Worm (Caenorhabditis elegans) whole organism, L3 larva: ENCODE measurements around the gene ran-1.

Source experiments
- R02D3.7 ChIP-seq: fragments of 150-350 bp; optimal IDR thresholded peaks from 2 replicates; lab custom pipeline; 2014; ENCODE audit warnings: missing biosample characterization, missing genetic modification characterization
- ZK546.5 ChIP-seq: sonication (generic microtip); optimal IDR thresholded peaks from 2 replicates; lab custom pipeline; 2017; ENCODE audit warnings: missing biosample characterization, missing genetic modification characterization
- aly-2 ChIP-seq: fragments of 150-350 bp; optimal IDR thresholded peaks from 2 replicates; lab custom pipeline; 2014; ENCODE audit warnings: missing biosample characterization, missing genetic modification characterization
- ama-1 ChIP-seq: fragments of 150-350 bp; optimal IDR thresholded peaks from 2 replicates; lab custom pipeline; 2018
- ceh-16 ChIP-seq: sonication (generic microtip); optimal IDR thresholded peaks from 2 replicates; lab custom pipeline; 2017; ENCODE audit warnings: missing biosample characterization, missing genetic modification characterization
- ceh-28 ChIP-seq: fragments of 150-350 bp; optimal IDR thresholded peaks from 2 replicates; lab custom pipeline; 2014; ENCODE audit warnings: missing biosample characterization, missing genetic modification reagents, missing genetic modification characterization
- ceh-82 ChIP-seq: fragments of 150-350 bp; optimal IDR thresholded peaks from 2 replicates; lab custom pipeline; 2014; ENCODE audit warnings: missing biosample characterization, missing genetic modification characterization
- ceh-9 ChIP-seq: sonication (generic microtip); optimal IDR thresholded peaks from 2 replicates; lab custom pipeline; 2018; ENCODE audit warnings: missing biosample characterization, missing genetic modification characterization
- daf-12 ChIP-seq: fragments of 150-350 bp; optimal IDR thresholded peaks from 2 replicates; lab custom pipeline; 2014; ENCODE audit warnings: missing biosample characterization, missing genetic modification reagents, missing genetic modification characterization
- egl-27 ChIP-seq: sonication (generic microtip); optimal IDR thresholded peaks from 4 replicates; lab custom pipeline; 2017; ENCODE audit warnings: missing biosample characterization, missing genetic modification reagents, missing genetic modification characterization
- egl-5 ChIP-seq: fragments of 150-350 bp; optimal IDR thresholded peaks from 2 replicates; lab custom pipeline; 2017; ENCODE audit warnings: missing biosample characterization, missing genetic modification reagents, missing genetic modification characterization, inconsistent platforms
- elt-1 ChIP-seq: fragments of 150-350 bp; optimal IDR thresholded peaks from 2 replicates; lab custom pipeline; 2014; ENCODE audit warnings: missing biosample characterization, missing genetic modification characterization
- elt-2 ChIP-seq: sonication (generic microtip); optimal IDR thresholded peaks from 2 replicates; lab custom pipeline; 2016; ENCODE audit warnings: missing genetic modification reagents, mild to moderate bottlenecking, missing genetic modification characterization, missing compliant biosample characterization
- fkh-10 ChIP-seq: sonication (generic microtip); optimal IDR thresholded peaks from 2 replicates; lab custom pipeline; 2017; ENCODE audit warnings: missing biosample characterization, missing genetic modification reagents, missing genetic modification characterization
- fkh-2 ChIP-seq: fragments of 150-350 bp; optimal IDR thresholded peaks from 2 replicates; lab custom pipeline; 2014; ENCODE audit warnings: missing biosample characterization, missing genetic modification reagents, missing genetic modification characterization
- fos-1 ChIP-seq: fragments of 150-350 bp; optimal IDR thresholded peaks from 2 replicates; lab custom pipeline; 2014; ENCODE audit warnings: missing biosample characterization, missing genetic modification characterization
- hmg-11 ChIP-seq: sonication (generic microtip); optimal IDR thresholded peaks from 2 replicates; lab custom pipeline; 2016; ENCODE audit warnings: missing genetic modification characterization, missing compliant biosample characterization
- jun-1 ChIP-seq: fragments of 150-350 bp; optimal IDR thresholded peaks from 2 replicates; lab custom pipeline; 2014; ENCODE audit warnings: missing biosample characterization, missing genetic modification reagents, missing genetic modification characterization
- lin-15B ChIP-seq: fragments of 150-350 bp; optimal IDR thresholded peaks from 2 replicates; lab custom pipeline; 2014; ENCODE audit warnings: missing biosample characterization, missing genetic modification characterization
- lin-39 ChIP-seq: fragments of 150-350 bp; optimal IDR thresholded peaks from 2 replicates; lab custom pipeline; 2018; ENCODE audit warnings: missing biosample characterization, missing genetic modification reagents, missing genetic modification characterization
- lsy-12 ChIP-seq: sonication (generic microtip); optimal IDR thresholded peaks from 2 replicates; lab custom pipeline; 2016; ENCODE audit warnings: mild to moderate bottlenecking, missing genetic modification characterization, missing compliant biosample characterization
- mdl-1 ChIP-seq: fragments of 150-350 bp; optimal IDR thresholded peaks from 2 replicates; lab custom pipeline; 2014; ENCODE audit warnings: missing biosample characterization, missing genetic modification characterization
- mml-1 ChIP-seq: fragments of 150-350 bp; sonication (generic microtip); optimal IDR thresholded peaks from 3 replicates; lab custom pipeline; 2014; ENCODE audit warnings: missing biosample characterization, missing genetic modification characterization
- nhr-12 ChIP-seq: fragments of 150-350 bp; optimal IDR thresholded peaks from 2 replicates; lab custom pipeline; 2014; ENCODE audit warnings: missing biosample characterization, missing genetic modification characterization
- nhr-23 ChIP-seq: fragments of 150-350 bp; optimal IDR thresholded peaks from 2 replicates; lab custom pipeline; 2014; ENCODE audit warnings: missing biosample characterization, missing genetic modification reagents, missing genetic modification characterization
- nhr-237 ChIP-seq: fragments of 150-350 bp; optimal IDR thresholded peaks from 2 replicates; lab custom pipeline; 2014; ENCODE audit warnings: missing biosample characterization, missing genetic modification characterization
- nhr-25 ChIP-seq: sonication (generic microtip); optimal IDR thresholded peaks from 2 replicates; lab custom pipeline; 2017; ENCODE audit warnings: missing biosample characterization, missing genetic modification characterization
- nhr-28 ChIP-seq: fragments of 150-350 bp; optimal IDR thresholded peaks from 2 replicates; lab custom pipeline; 2014; ENCODE audit warnings: missing biosample characterization, missing genetic modification characterization
- nhr-43 ChIP-seq: sonication (generic microtip); optimal IDR thresholded peaks from 2 replicates; lab custom pipeline; 2016; ENCODE audit warnings: mild to moderate bottlenecking, missing genetic modification characterization, missing compliant biosample characterization; ENCODE audit not compliant: poor library complexity, severe bottlenecking
- nhr-67 ChIP-seq: fragments of 150-350 bp; optimal IDR thresholded peaks from 2 replicates; lab custom pipeline; 2014; ENCODE audit warnings: missing biosample characterization, missing genetic modification characterization
- nhr-76 ChIP-seq: fragments of 150-350 bp; sonication (generic microtip); optimal IDR thresholded peaks from 5 replicates; lab custom pipeline; 2014; ENCODE audit warnings: missing biosample characterization, missing genetic modification characterization
- nhr-77 ChIP-seq: fragments of 150-350 bp; optimal IDR thresholded peaks from 2 replicates; lab custom pipeline; 2014; ENCODE audit warnings: missing biosample characterization, missing genetic modification characterization
- pha-4 ChIP-seq: fragments of 150-350 bp; optimal IDR thresholded peaks from 2 replicates; lab custom pipeline; 2014; ENCODE audit warnings: missing biosample characterization, missing genetic modification reagents, missing genetic modification characterization
- pqm-1 ChIP-seq: fragments of 150-350 bp; optimal IDR thresholded peaks from 2 replicates; lab custom pipeline; 2017; ENCODE audit warnings: missing biosample characterization, missing genetic modification characterization, inconsistent platforms
- sea-2 ChIP-seq: fragments of 150-350 bp; sonication (generic microtip); optimal IDR thresholded peaks from 4 replicates; lab custom pipeline; 2014; ENCODE audit warnings: missing biosample characterization, missing genetic modification reagents, missing genetic modification characterization
- skn-1 ChIP-seq: fragments of 150-350 bp; optimal IDR thresholded peaks from 2 replicates; lab custom pipeline; 2014; ENCODE audit warnings: missing biosample characterization, missing genetic modification characterization
- snpc-4 ChIP-seq: fragments of 150-350 bp; optimal IDR thresholded peaks from 2 replicates; lab custom pipeline; 2014; ENCODE audit warnings: missing biosample characterization, missing genetic modification characterization
- tbx-2 ChIP-seq: sonication (generic microtip); optimal IDR thresholded peaks from 2 replicates; lab custom pipeline; 2016; ENCODE audit warnings: mild to moderate bottlenecking, missing genetic modification characterization, missing compliant biosample characterization
- unc-39 ChIP-seq: sonication (generic microtip); optimal IDR thresholded peaks from 4 replicates; lab custom pipeline; 2017; ENCODE audit warnings: missing biosample characterization, missing genetic modification characterization
- unc-62 ChIP-seq: fragments of 150-350 bp; sonication (generic microtip); optimal IDR thresholded peaks from 4 replicates; lab custom pipeline; 2014; ENCODE audit warnings: missing biosample characterization, missing genetic modification reagents, missing genetic modification characterization
- zag-1 ChIP-seq: fragments of 150-350 bp; optimal IDR thresholded peaks from 2 replicates; lab custom pipeline; 2014; ENCODE audit warnings: missing biosample characterization, missing genetic modification characterization
- ztf-11 ChIP-seq: fragments of 150-350 bp; optimal IDR thresholded peaks from 2 replicates; lab custom pipeline; 2014; ENCODE audit warnings: missing biosample characterization, missing genetic modification characterization
- ztf-4 ChIP-seq: fragments of 150-350 bp; optimal IDR thresholded peaks from 2 replicates; lab custom pipeline; 2014; ENCODE audit warnings: missing biosample characterization, missing genetic modification characterization

ran-1 gene

ce11 chrIII:10709676-10710075 is 37.9 kb downstream of the ran-1 start:
- TF ChIP-seq fkh-10 (GFP tag; lab: Kevin White, UChicago) (no peak), ztf-4 (no peak), fos-1 (tag; lab: Kevin White, UChicago) (no peak), nhr-12 (tag; lab: Kevin White, UChicago) (no peak), nhr-23 (tag; lab: Kevin White, UChicago) (no peak), nhr-76 (tag; lab: Kevin White, UChicago) (no peak), nhr-237 (tag; lab: Kevin White, UChicago) (no peak), unc-39 (no peak), zag-1 (tag; lab: Kevin White, UChicago) (no peak), ama-1 (lab: Kevin White, UChicago) (no peak), egl-5 (tag; lab: Kevin White, UChicago) (no peak), elt-2 (tag; lab: Kevin White, UChicago) (no peak), nhr-28 (tag; lab: Kevin White, UChicago) (no peak), pha-4 (no peak)

- TF ChIP-seq R02D3.7 (no peak), nhr-25 (tag; lab: Kevin White, UChicago) (no peak), ceh-9 (tag; lab: Kevin White, UChicago) (no peak), fkh-10 (GFP tag; lab: Kevin White, UChicago) (no peak), pha-4 (no peak), egl-27 (tag; lab: Kevin White, UChicago) (no peak), aly-2 (tag; lab: Kevin White, UChicago) (no peak), hmg-11 (no peak), ZK546.5 (tag; lab: Kevin White, UChicago) (no peak), ceh-28 (no peak), elt-1 (no peak), tbx-2 (tag; lab: Kevin White, UChicago) (no peak), elt-2 (tag; lab: Kevin White, UChicago) (no peak), ztf-11 (no peak), nhr-76 (tag; lab: Kevin White, UChicago) (no peak), lsy-12 (tag; lab: Kevin White, UChicago) (no peak), nhr-67 (tag; lab: Kevin White, UChicago) (no peak)
Measured at ce11 chrIII:10708484-10708883, 39.0 kb downstream of the ran-1 start.

- no peak for TF ChIP-seq nhr-28 (tag; lab: Kevin White, UChicago)
- TF ChIP-seq hmg-11, result no peak
- TF ChIP-seq nhr-43 (tag; lab: Kevin White, UChicago), result no peak
- TF ChIP-seq ceh-28, result no peak
- no peak for TF ChIP-seq ceh-16 (tag; lab: Kevin White, UChicago)
- TF ChIP-seq nhr-12 (tag; lab: Kevin White, UChicago), result no peak
- no peak for TF ChIP-seq nhr-237 (tag; lab: Kevin White, UChicago)
- TF ChIP-seq nhr-23 (tag; lab: Kevin White, UChicago), result no peak
- TF ChIP-seq sea-2, result no peak
- TF ChIP-seq mml-1, result no peak
- no peak for TF ChIP-seq nhr-25 (tag; lab: Kevin White, UChicago)
- no peak for TF ChIP-seq zag-1 (tag; lab: Kevin White, UChicago)
- TF ChIP-seq ama-1 (lab: Kevin White, UChicago), result no peak
- TF ChIP-seq elt-1, result no peak
- no peak for TF ChIP-seq lin-39 (tag; lab: Kevin White, UChicago)
- TF ChIP-seq mdl-1, result no peak
- TF ChIP-seq jun-1, result no peak
Measured at ce11 chrIII:10707461-10707860, 40.1 kb downstream of the ran-1 start, which contains the start of gene mrpl-12. Gene mrpl-12, plus strand, starts transcription at chrIII:10707761.

ce11 chrIII:10706972-10707438 is 40.5 kb downstream of the ran-1 start, which contains the start of the genes Y39A1A.21 and Y39A1A.22:
Gene Y39A1A.21, minus strand, starts transcription at chrIII:10707022.
Gene Y39A1A.22, minus strand, starts transcription at chrIII:10707028.
- TF ChIP-seq nhr-76 (tag; lab: Kevin White, UChicago) (no peak), mdl-1 (no peak), tbx-2 (tag; lab: Kevin White, UChicago) (peak; percentile 76), jun-1 (peak; percentile 55), pha-4 (peak; percentile 81), ama-1 (lab: Kevin White, UChicago) (no peak), ceh-16 (tag; lab: Kevin White, UChicago) (no peak), lin-15B (tag; lab: Kevin White, UChicago) (peak; percentile 83), skn-1 (tag; lab: Kevin White, UChicago) (peak; percentile 59), egl-5 (tag; lab: Kevin White, UChicago) (peak; percentile 72), ztf-4 (no peak), fos-1 (tag; lab: Kevin White, UChicago) (no peak), nhr-25 (tag; lab: Kevin White, UChicago) (no peak), snpc-4 (tag; lab: Kevin White, UChicago) (peak; percentile 79), nhr-28 (tag; lab: Kevin White, UChicago) (no peak), ceh-28 (peak; percentile 67), nhr-23 (tag; lab: Kevin White, UChicago) (peak; percentile 63), hmg-11 (peak; percentile 79), fkh-2 (tag; lab: Kevin White, UChicago) (no peak), lin-39 (tag; lab: Kevin White, UChicago) (peak; percentile 70), pqm-1 (tag; lab: Kevin White, UChicago) (no peak), fkh-10 (GFP tag; lab: Kevin White, UChicago) (peak; percentile 83), elt-2 (tag; lab: Kevin White, UChicago) (peak; percentile 64), R02D3.7 (peak; percentile 51), lsy-12 (tag; lab: Kevin White, UChicago) (peak; percentile 44), nhr-43 (tag; lab: Kevin White, UChicago) (peak; percentile 57), unc-39 (no peak), unc-62 (GFP tag; lab: Kevin White, UChicago) (no peak), daf-12 (tag; lab: Kevin White, UChicago) (no peak), ceh-82 (tag; lab: Kevin White, UChicago) (peak; percentile 1), nhr-77 (no peak)
